Fruit fly (Drosophila melanogaster): ENCODE data around the gene ValRS-m.

ValRS-m gene

DNA sequence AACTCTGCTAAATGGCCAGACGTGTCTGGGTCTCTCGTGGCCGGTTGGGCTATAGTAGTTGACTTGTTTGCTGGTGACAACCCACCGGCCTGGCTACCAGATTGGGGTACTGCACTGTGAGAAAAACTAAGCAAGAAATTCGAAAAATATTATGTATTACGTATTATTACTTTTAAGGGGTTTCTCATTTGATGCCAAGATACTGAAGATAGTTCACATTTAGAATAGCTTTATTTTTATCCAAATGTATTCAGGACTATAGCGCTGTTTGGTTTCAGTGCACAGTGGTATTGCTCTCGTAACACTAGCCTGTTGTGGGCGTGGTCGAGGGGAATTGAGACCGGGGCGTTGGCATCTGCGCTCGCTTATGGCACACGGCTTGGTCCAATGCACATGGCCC is 43.9 kb downstream of the ValRS-m start:
- TF ChIP-seq CG7839 (tag; optimal IDR thresholded peaks at IDR 0.05): peak; percentile 80
- no peak for TF ChIP-seq CG16779 (GFP tag; IDR thresholded peaks at IDR 0.05)
- TF ChIP-seq ind (GFP tag; optimal IDR thresholded peaks at IDR 0.05): peak; percentile 69
- peak; percentile 55; the same call in 1 of the 3 replicates for TF ChIP-seq ken (GFP tag; IDR thresholded peaks at IDR 0.05)
- peak; percentile 78 for TF ChIP-seq CG15269 (tag; optimal IDR thresholded peaks at IDR 0.05)
- peak; percentile 76 for TF ChIP-seq Ptx1 (GFP tag; IDR thresholded peaks at IDR 0.05)
- no peak for TF ChIP-seq luna (GFP tag; optimal IDR thresholded peaks at IDR 0.05)
- TF ChIP-seq H2.0 (GFP tag; IDR thresholded peaks at IDR 0.05): peak; percentile 44
- TF ChIP-seq CG9932 (GFP tag; IDR thresholded peaks at IDR 0.05): peak; percentile 62
- no peak for TF ChIP-seq sna (GFP tag; IDR thresholded peaks at IDR 0.05; ENCODE audit: partially characterized antibody)
- peak; percentile 42; the same call in 1 of the 2 replicates for TF ChIP-seq peb (GFP tag; IDR thresholded peaks at IDR 0.05)
- TF ChIP-seq CG9817 (tag; optimal IDR thresholded peaks at IDR 0.05): peak; percentile 45
- peak; percentile 95 for TF ChIP-seq Med (GFP tag)
- TF ChIP-seq croc (GFP tag; conservative IDR thresholded peaks at IDR 0.05): peak; percentile 26; the same call in 2 of the 3 replicates
- TF ChIP-seq ERR (GFP tag; optimal IDR thresholded peaks at IDR 0.05): no peak
- no peak for TF ChIP-seq eyg (GFP tag; optimal IDR thresholded peaks at IDR 0.05)
- TF ChIP-seq wor (GFP tag; IDR thresholded peaks at IDR 0.05): peak; percentile 57
- TF ChIP-seq tio (GFP tag; optimal IDR thresholded peaks at IDR 0.05): peak; percentile 46
- peak; percentile 21 for TF ChIP-seq sd (tag; optimal IDR thresholded peaks at IDR 0.05)
- peak; percentile 81 for TF ChIP-seq CG18599 (GFP tag; optimal IDR thresholded peaks at IDR 0.05)
- no peak for TF ChIP-seq CG30431 (GFP tag; optimal IDR thresholded peaks at IDR 0.05)
- TF ChIP-seq schlank (tag; optimal IDR thresholded peaks at IDR 0.05): no peak
- no peak for TF ChIP-seq shn (GFP tag; optimal IDR thresholded peaks at IDR 0.05)
- TF ChIP-seq seq (GFP tag; IDR thresholded peaks at IDR 0.05): peak; percentile 62
- TF ChIP-seq CG34422 (GFP tag; IDR thresholded peaks at IDR 0.05): peak; percentile 66
- TF ChIP-seq ro (GFP tag; IDR thresholded peaks at IDR 0.05): 0 out of 2 replicates have a peak, but pooled peaks have one; percentile 23
- TF ChIP-seq caup (GFP tag; optimal IDR thresholded peaks at IDR 0.05; ENCODE audit: severe bottlenecking): peak; percentile 67
- peak; percentile 36 for TF ChIP-seq CG12155 (GFP tag; optimal IDR thresholded peaks at IDR 0.05)
- TF ChIP-seq disco-r (GFP tag; optimal IDR thresholded peaks at IDR 0.05): no peak
- peak; percentile 50 for TF ChIP-seq gcm (GFP tag; optimal IDR thresholded peaks at IDR 0.05)
- peak; percentile 67; the same call in 1 of the 2 replicates for TF ChIP-seq Xrp1 (GFP tag; IDR thresholded peaks at IDR 0.05)
- TF ChIP-seq jing (GFP tag; optimal IDR thresholded peaks at IDR 0.05): peak; percentile 51
- TF ChIP-seq maf-S (GFP tag; optimal IDR thresholded peaks at IDR 0.05): peak; percentile 0
- TF ChIP-seq CG17328 (GFP tag; IDR thresholded peaks at IDR 0.05): peak; percentile 73
- no peak for TF ChIP-seq CG7271 (tag; optimal IDR thresholded peaks at IDR 0.05)
- no peak for TF ChIP-seq Hr39 (optimal IDR thresholded peaks at IDR 0.05)
- no peak for TF ChIP-seq Doc3 (GFP tag; IDR thresholded peaks at IDR 0.05; ENCODE audit: partially characterized antibody)
- no peak for TF ChIP-seq Trl (optimal IDR thresholded peaks at IDR 0.05)
- peak; percentile 54 for TF ChIP-seq Trl (GFP tag; optimal IDR thresholded peaks at IDR 0.05)
- TF ChIP-seq CG32767 (GFP tag; IDR thresholded peaks at IDR 0.05): no peak
- peak; percentile 36 for TF ChIP-seq CG5245 (GFP tag; optimal IDR thresholded peaks at IDR 0.05)
- TF ChIP-seq CG8281 (tag; optimal IDR thresholded peaks at IDR 0.05): no peak
- peak; percentile 70 for TF ChIP-seq CG10366 (GFP tag; IDR thresholded peaks at IDR 0.05)
- TF ChIP-seq CG17802 (tag; optimal IDR thresholded peaks at IDR 0.05): no peak
- TF ChIP-seq ham (GFP tag; IDR thresholded peaks at IDR 0.05): no peak
- TF ChIP-seq sisA (GFP tag; IDR thresholded peaks at IDR 0.05): peak; percentile 74
- TF ChIP-seq CG31441 (GFP tag; IDR thresholded peaks at IDR 0.05): peak; percentile 78
- TF ChIP-seq kni (GFP tag; optimal IDR thresholded peaks at IDR 0.05): no peak
- TF ChIP-seq inv (GFP tag; IDR thresholded peaks at IDR 0.05; ENCODE audit: partially characterized antibody): no peak
- no peak for TF ChIP-seq TFAM (GFP tag; optimal IDR thresholded peaks at IDR 0.05)
- no peak for TF ChIP-seq bigmax (GFP tag; optimal IDR thresholded peaks at IDR 0.05)
- TF ChIP-seq Ets97D (GFP tag; optimal IDR thresholded peaks at IDR 0.05): no peak

Measured in whole organism, embryonic.